Fruit fly (Drosophila melanogaster) whole organism, embryonic: ENCODE results near the gene Tm1.
A peak's percentile ranks its signal among the peaks of the same experiment; 100 is the strongest.

Source experiments
- Ada2b ChIP-seq: fragments of 200-800 bp; sonication (Bioruptor generic); IDR thresholded peaks from 2 replicates; pipeline ENCODE4 v1.3.6; 2022; ENCODE audit warnings: missing biosample characterization, missing genetic modification characterization
- B-H1 ChIP-seq: fragments of 200-800 bp; sonication (Bioruptor generic); IDR thresholded peaks from 3 replicates; pipeline ENCODE4 v1.3.6; 2022; ENCODE audit warnings: missing biosample characterization, missing genetic modification characterization
- Bdp1 ChIP-seq: fragments of 200-800 bp; sonication (Bioruptor generic); optimal IDR thresholded peaks from 3 replicates; lab custom pipeline; 2016; ENCODE audit warnings: missing biosample characterization, missing genetic modification characterization
- CG10209 ChIP-seq: fragments of 200-800 bp; sonication (Bioruptor generic); optimal IDR thresholded peaks from 3 replicates; lab custom pipeline; 2017; ENCODE audit warnings: missing biosample characterization, mild to moderate bottlenecking, missing genetic modification characterization, missing genetic modification reagents
- CG11456 ChIP-seq: fragments of 200-800 bp; sonication (Bioruptor generic); IDR thresholded peaks from 3 replicates; pipeline ENCODE4 v1.3.6; 2022; ENCODE audit warnings: missing biosample characterization, missing genetic modification characterization
- CG11504 ChIP-seq: fragments of 200-800 bp; sonication (Bioruptor generic); optimal IDR thresholded peaks from 3 replicates; lab custom pipeline; 2019; ENCODE audit warnings: missing biosample characterization, mild to moderate bottlenecking, missing genetic modification characterization, moderate library complexity
- CG13894 ChIP-seq: fragments of 200-800 bp; sonication (Bioruptor generic); optimal IDR thresholded peaks from 3 replicates; lab custom pipeline; 2018; ENCODE audit warnings: missing biosample characterization, mild to moderate bottlenecking, missing genetic modification characterization, moderate library complexity
- CG14050 ChIP-seq: fragments of 200-800 bp; sonication (Bioruptor generic); IDR thresholded peaks from 3 replicates; pipeline ENCODE4 v1.3.6; 2022; ENCODE audit warnings: missing biosample characterization, missing genetic modification characterization
- CG14667 ChIP-seq: fragments of 200-800 bp; sonication (Bioruptor generic); IDR thresholded peaks from 2 replicates; pipeline ENCODE4 v1.3.6; 2022; ENCODE audit warnings: missing biosample characterization, missing genetic modification characterization
- CG15479 ChIP-seq: fragments of 200-800 bp; sonication (Bioruptor generic); optimal IDR thresholded peaks from 3 replicates; lab custom pipeline; 2019; ENCODE audit warnings: missing biosample characterization, mild to moderate bottlenecking, missing genetic modification characterization, moderate library complexity
- CG15601 ChIP-seq: fragments of 200-800 bp; sonication (Bioruptor generic); optimal IDR thresholded peaks from 3 replicates; lab custom pipeline; 2019; ENCODE audit warnings: missing biosample characterization, mild to moderate bottlenecking, missing genetic modification characterization, moderate library complexity
- CG16779 ChIP-seq: fragments of 200-800 bp; sonication (Bioruptor generic); IDR thresholded peaks from 2 replicates; pipeline ENCODE4 v1.3.6; 2022; ENCODE audit warnings: missing biosample characterization, missing genetic modification characterization
- CG17361 ChIP-seq: fragments of 200-800 bp; sonication (Bioruptor generic); IDR thresholded peaks from 3 replicates; pipeline ENCODE4 v1.3.6; 2022; ENCODE audit warnings: missing biosample characterization, missing genetic modification characterization
- CG17385 ChIP-seq: fragments of 200-800 bp; sonication (Bioruptor generic); optimal IDR thresholded peaks from 3 replicates; lab custom pipeline; 2018; ENCODE audit warnings: missing biosample characterization, mild to moderate bottlenecking, missing genetic modification characterization
- CG17829 ChIP-seq: fragments of 200-800 bp; optimal IDR thresholded peaks from 2 replicates; lab custom pipeline; 2019; ENCODE audit warnings: missing biosample characterization, mild to moderate bottlenecking, missing genetic modification characterization, moderate library complexity
- CG18599 ChIP-seq: fragments of 200-800 bp; sonication (Bioruptor generic); optimal IDR thresholded peaks from 3 replicates; lab custom pipeline; 2017; ENCODE audit warnings: missing biosample characterization, missing genetic modification characterization, mild to moderate bottlenecking, moderate library complexity, missing genetic modification reagents
- CG2116 ChIP-seq: fragments of 200-800 bp; sonication (Bioruptor generic); optimal IDR thresholded peaks from 3 replicates; lab custom pipeline; 2018; ENCODE audit warnings: missing biosample characterization, mild to moderate bottlenecking, missing genetic modification characterization
- CG4282 ChIP-seq: fragments of 200-800 bp; sonication (Bioruptor generic); optimal IDR thresholded peaks from 2 replicates; lab custom pipeline; 2016; ENCODE audit warnings: missing biosample characterization, missing genetic modification characterization
- CG4730 ChIP-seq: fragments of 200-800 bp; sonication (Bioruptor generic); IDR thresholded peaks from 2 replicates; pipeline ENCODE4 v1.3.6; 2022; ENCODE audit warnings: missing biosample characterization, missing genetic modification characterization
- CG5180 ChIP-seq: fragments of 200-800 bp; sonication (Bioruptor generic); optimal IDR thresholded peaks from 3 replicates; lab custom pipeline; 2017; ENCODE audit warnings: missing biosample characterization, missing genetic modification characterization, mild to moderate bottlenecking, moderate library complexity, missing genetic modification reagents
- CG5245 ChIP-seq: fragments of 200-800 bp; sonication (Bioruptor generic); optimal IDR thresholded peaks from 3 replicates; lab custom pipeline; 2016; ENCODE audit warnings: missing biosample characterization, missing genetic modification characterization
- CG6175 ChIP-seq: fragments of 200-800 bp; sonication (Bioruptor generic); IDR thresholded peaks from 3 replicates; pipeline ENCODE4 v1.3.6; 2022; ENCODE audit warnings: missing biosample characterization, missing genetic modification characterization
- CG6689 ChIP-seq: fragments of 200-800 bp; sonication (Bioruptor generic); IDR thresholded peaks from 2 replicates; pipeline ENCODE4 v1.3.6; 2022; ENCODE audit warnings: missing biosample characterization, missing genetic modification characterization
- CG7745 ChIP-seq: fragments of 200-800 bp; sonication (Bioruptor generic); optimal IDR thresholded peaks from 2 replicates; lab custom pipeline; 2018; ENCODE audit warnings: missing biosample characterization, mild to moderate bottlenecking, missing genetic modification characterization, moderate library complexity
- CG9876 ChIP-seq: fragments of 200-800 bp; sonication (Bioruptor generic); optimal IDR thresholded peaks from 2 replicates; lab custom pipeline; 2016; ENCODE audit warnings: missing biosample characterization, missing genetic modification characterization
- D ChIP-seq, 2 experiments: fragments of 200-800 bp in 1 of 2; fragments of >200 bp in 1 of 2; sonication (Bioruptor generic) in 1 of 2; optimal IDR thresholded peaks; 2 replicates in 1 of 2; 3 replicates in 1 of 2; lab custom pipeline; 2017; ENCODE audit warnings: mild to moderate bottlenecking in 1 of 2, missing biosample characterization in 1 of 2, missing genetic modification characterization in 1 of 2, missing genetic modification reagents in 1 of 2
- HLH3B ChIP-seq: fragments of 200-800 bp; sonication (Bioruptor generic); IDR thresholded peaks from 2 replicates; pipeline ENCODE4 v1.3.6; 2022; ENCODE audit warnings: missing biosample characterization, missing genetic modification characterization
- Hr39 ChIP-seq: fragments of >200 bp; optimal IDR thresholded peaks from 2 replicates; lab custom pipeline; 2017
- Nf-YB ChIP-seq: fragments of 200-800 bp; sonication (Bioruptor generic); optimal IDR thresholded peaks from 3 replicates; lab custom pipeline; 2019; ENCODE audit warnings: missing biosample characterization, mild to moderate bottlenecking, missing genetic modification characterization, moderate library complexity
- Nf-YC ChIP-seq: fragments of 200-800 bp; optimal IDR thresholded peaks from 3 replicates; lab custom pipeline; 2019; ENCODE audit warnings: missing biosample characterization, mild to moderate bottlenecking, missing genetic modification characterization, moderate library complexity
- Oaz ChIP-seq: fragments of 200-800 bp; sonication (Bioruptor generic); IDR thresholded peaks from 2 replicates; pipeline ENCODE4 v1.3.6; 2022; ENCODE audit warnings: missing biosample characterization, missing genetic modification characterization
- Ptx1 ChIP-seq: fragments of 200-800 bp; sonication (Bioruptor generic); IDR thresholded peaks from 2 replicates; pipeline ENCODE4 v1.3.6; 2022; ENCODE audit warnings: missing biosample characterization, missing genetic modification characterization
- Spps ChIP-seq: fragments of 200-800 bp; sonication (Bioruptor generic); optimal IDR thresholded peaks from 2 replicates; lab custom pipeline; 2018; ENCODE audit warnings: missing biosample characterization, mild to moderate bottlenecking, missing genetic modification characterization
- TFAM ChIP-seq: fragments of 200-800 bp; sonication (Bioruptor generic); optimal IDR thresholded peaks from 2 replicates; lab custom pipeline; 2017; ENCODE audit warnings: missing biosample characterization, missing genetic modification characterization, inconsistent platforms
- ase ChIP-seq: fragments of 200-800 bp; sonication (Bioruptor generic); IDR thresholded peaks from 3 replicates; pipeline ENCODE4 v1.3.6; 2022; ENCODE audit warnings: missing biosample characterization, missing genetic modification characterization
- az2 ChIP-seq: fragments of 200-800 bp; sonication (Bioruptor generic); optimal IDR thresholded peaks from 3 replicates; lab custom pipeline; 2016; ENCODE audit warnings: missing biosample characterization, missing genetic modification characterization
- danr ChIP-seq: fragments of 200-800 bp; sonication (Bioruptor generic); IDR thresholded peaks from 2 replicates; pipeline ENCODE4 v1.3.6; 2022; ENCODE audit warnings: missing biosample characterization, missing genetic modification characterization
- fd96Cb ChIP-seq: fragments of 200-800 bp; sonication (Bioruptor generic); optimal IDR thresholded peaks from 2 replicates; lab custom pipeline; 2018; ENCODE audit warnings: missing biosample characterization, mild to moderate bottlenecking, missing genetic modification characterization, moderate library complexity
- grau ChIP-seq: fragments of 200-800 bp; optimal IDR thresholded peaks from 3 replicates; lab custom pipeline; 2019; ENCODE audit warnings: missing biosample characterization, mild to moderate bottlenecking, missing genetic modification characterization, moderate library complexity
- ken ChIP-seq: fragments of 200-800 bp; sonication (Bioruptor generic); IDR thresholded peaks from 3 replicates; pipeline ENCODE4 v1.3.6; 2022; ENCODE audit warnings: missing biosample characterization, missing genetic modification characterization
- klu ChIP-seq: fragments of 200-800 bp; sonication (Bioruptor generic); IDR thresholded peaks from 2 replicates; pipeline ENCODE4 v1.3.6; 2022; ENCODE audit warnings: missing biosample characterization, missing genetic modification characterization
- lov ChIP-seq, 2 experiments: fragments of 200-800 bp in 1 of 2; fragments of >200 bp in 1 of 2; sonication (Bioruptor generic) in 1 of 2; IDR thresholded peaks in 1 of 2; optimal IDR thresholded peaks in 1 of 2; 2 replicates in 1 of 2; 3 replicates in 1 of 2; pipeline versions ENCODE4 v1.3.6 to Lab custom; 2017 to 2022; ENCODE audit warnings: missing biosample characterization in 1 of 2, missing genetic modification characterization in 1 of 2
- onecut ChIP-seq: fragments of 200-800 bp; sonication (Bioruptor generic); IDR thresholded peaks from 2 replicates; pipeline ENCODE4 v1.3.6; 2022; ENCODE audit warnings: missing biosample characterization, missing genetic modification characterization
- pita ChIP-seq: fragments of 200-800 bp; sonication (Bioruptor generic); optimal IDR thresholded peaks from 2 replicates; lab custom pipeline; 2017; ENCODE audit warnings: missing biosample characterization, mild to moderate bottlenecking, missing genetic modification characterization
- pros ChIP-seq: fragments of 200-800 bp; sonication (Bioruptor generic); optimal IDR thresholded peaks from 3 replicates; lab custom pipeline; 2019; ENCODE audit warnings: missing biosample characterization, mild to moderate bottlenecking, missing genetic modification characterization, moderate library complexity
- sens ChIP-seq: fragments of 200-800 bp; sonication (Bioruptor generic); peaks from one replicate; lab custom pipeline; 2016; ENCODE audit warnings: missing biosample characterization, missing genetic modification characterization
- shn ChIP-seq: fragments of 200-800 bp; sonication (Bioruptor generic); optimal IDR thresholded peaks from 3 replicates; lab custom pipeline; 2016; ENCODE audit warnings: missing biosample characterization, missing genetic modification characterization
- sima ChIP-seq: fragments of 200-800 bp; sonication (Bioruptor generic); optimal IDR thresholded peaks from 2 replicates; lab custom pipeline; 2016; ENCODE audit warnings: missing biosample characterization, missing genetic modification characterization
- toy ChIP-seq: fragments of 200-800 bp; sonication (Bioruptor generic); IDR thresholded peaks from 2 replicates; pipeline ENCODE4 v1.3.6; 2022; ENCODE audit warnings: missing biosample characterization, missing genetic modification characterization

The Tm1 gene

dm6 chr3R:15249735-15250134 lies 28.3 kb upstream of the Tm1 start, which contains the start of gene CG42404 (continued):
- TF ChIP-seq TFAM (GFP tag; lab: Kevin White, UChicago) (no peak), Ada2b (GFP tag; lab: Robert Waterston, UW) (no peak), CG5245 (GFP tag; lab: Kevin White, UChicago) (no peak), CG5180 (GFP tag; lab: Kevin White, UChicago) (peak; percentile 77), Hr39 (lab: Kevin White, UChicago) (no peak), fd96Cb (tag; lab: Kevin White, UChicago) (no peak), CG7745 (tag; lab: Kevin White, UChicago) (no peak)

dm6 chr3R:15250454-15250853 lies 27.6 kb upstream of the Tm1 start:
- TF ChIP-seq klu (GFP tag; lab: Robert Waterston, UW) = peak; percentile 59; the same call in 1 of the 2 replicates
- TF ChIP-seq Ptx1 = peak; percentile 76
- 0 out of 2 replicates have a peak, but pooled peaks have one; percentile 20 for TF ChIP-seq CG14667 (GFP tag; lab: Robert Waterston, UW)
- 0 out of 3 replicates have a peak, but pooled peaks have one; percentile 57 for TF ChIP-seq CG6175 (GFP tag; lab: Robert Waterston, UW)
- TF ChIP-seq CG2116 (GFP tag; lab: Kevin White, UChicago) = peak; percentile 25
- no peak for TF ChIP-seq sima (GFP tag; lab: Kevin White, UChicago)
- TF ChIP-seq ken (GFP tag; lab: Robert Waterston, UW) = peak; percentile 65; the same call in 1 of the 3 replicates
- TF ChIP-seq D (optimal IDR thresholded peaks at IDR 0.05; lab: Kevin White, UChicago) = no peak
- peak; percentile 35 for TF ChIP-seq D (GFP tag; optimal IDR thresholded peaks at IDR 0.05; lab: Kevin White, UChicago)
- peak; percentile 57; the same call in 2 of the 3 replicates for TF ChIP-seq B-H1 (GFP tag; lab: Robert Waterston, UW)
- no peak for TF ChIP-seq CG9876
- TF ChIP-seq Nf-YC (tag; lab: Kevin White, UChicago) = no peak
- TF ChIP-seq Spps (tag; lab: Kevin White, UChicago) = no peak
- TF ChIP-seq pros (GFP tag; lab: Kevin White, UChicago) = no peak
- peak; percentile 75 for TF ChIP-seq grau
- TF ChIP-seq CG4282 (GFP tag; lab: Kevin White, UChicago) = no peak
- no peak for TF ChIP-seq CG16779 (GFP tag; lab: Robert Waterston, UW)
- peak; percentile 34 for TF ChIP-seq az2 (GFP tag; lab: Kevin White, UChicago)
- TF ChIP-seq CG17829 = peak; percentile 52
- TF ChIP-seq lov (optimal IDR thresholded peaks at IDR 0.05; lab: Kevin White, UChicago) = no peak
- no peak for TF ChIP-seq lov (GFP tag; IDR thresholded peaks at IDR 0.05; lab: Robert Waterston, UW)
- no peak for TF ChIP-seq Nf-YB (GFP tag; lab: Kevin White, UChicago)
- TF ChIP-seq Bdp1 = peak; percentile 18
- no peak for TF ChIP-seq pita (GFP tag; lab: Kevin White, UChicago)
- TF ChIP-seq toy (GFP tag; lab: Robert Waterston, UW) = 0 out of 2 replicates have a peak, but pooled peaks have one; percentile 28
- TF ChIP-seq CG14050 (GFP tag; lab: Robert Waterston, UW) = peak; percentile 75
- TF ChIP-seq CG15479 = no peak
- TF ChIP-seq sens (GFP tag; lab: Kevin White, UChicago) = peak; percentile 76
- no peak for TF ChIP-seq CG13894 (tag; lab: Kevin White, UChicago)
- peak; percentile 51 for TF ChIP-seq onecut (GFP tag; lab: Robert Waterston, UW)
- TF ChIP-seq CG17361 (GFP tag; lab: Robert Waterston, UW) = no peak
- TF ChIP-seq HLH3B (GFP tag; lab: Robert Waterston, UW) = peak; percentile 68
- TF ChIP-seq shn = no peak
- peak; percentile 68; the same call in 1 of the 3 replicates for TF ChIP-seq CG11456 (GFP tag; lab: Robert Waterston, UW)
- peak; percentile 62 for TF ChIP-seq CG4730 (GFP tag; lab: Robert Waterston, UW)
- 0 out of 2 replicates have a peak, but pooled peaks have one; percentile 21 for TF ChIP-seq Oaz (GFP tag; lab: Robert Waterston, UW)
- TF ChIP-seq CG17385 (GFP tag; lab: Kevin White, UChicago) = no peak
- no peak for TF ChIP-seq Hr39 (lab: Kevin White, UChicago)
- peak; percentile 56; the same call in 2 of the 3 replicates for TF ChIP-seq ase
- no peak for TF ChIP-seq CG11504 (tag; lab: Kevin White, UChicago)
- TF ChIP-seq CG18599 (GFP tag; lab: Kevin White, UChicago) = peak; percentile 94
- TF ChIP-seq danr (GFP tag; lab: Robert Waterston, UW) = peak; percentile 32; the same call in 1 of the 2 replicates
- no peak for TF ChIP-seq CG15601 (tag; lab: Kevin White, UChicago)
- TF ChIP-seq CG10209 = no peak
- TF ChIP-seq CG6689 (GFP tag; lab: Robert Waterston, UW) = peak; percentile 64
